Worm (Caenorhabditis elegans) whole organism, midembryonic: ENCODE measurements around the gene del-1.

Experiments
- T22C8.4 ChIP-seq: fragments of 200-800 bp; sonication (Bioruptor generic); IDR thresholded peaks from 2 replicates; pipeline ENCODE4 v1.3.6; 2022; ENCODE audit warnings: missing genetic modification characterization, missing compliant biosample characterization
- flt-1 ChIP-seq: fragments of 200-800 bp; sonication (Bioruptor generic); IDR thresholded peaks from 2 replicates; pipeline ENCODE4 v1.3.6; 2022; ENCODE audit warnings: missing genetic modification characterization, missing compliant biosample characterization
- med-1 ChIP-seq: sonication (generic microtip); optimal IDR thresholded peaks from 2 replicates; lab custom pipeline; 2017; ENCODE audit warnings: missing genetic modification characterization, mild to moderate bottlenecking, missing compliant biosample characterization, antibody characterized with exemption, missing genetic modification reagents; ENCODE audit not compliant: insufficient read depth
- ref-1 ChIP-seq: fragments of 200-800 bp; sonication (Bioruptor generic); conservative IDR thresholded peaks from 2 replicates; pipeline ENCODE4 v1.3.6; 2022; ENCODE audit warnings: missing genetic modification reagents, missing genetic modification characterization, missing compliant biosample characterization
- tab-1 ChIP-seq: fragments of 200-800 bp; sonication (Bioruptor generic); IDR thresholded peaks from 2 replicates; pipeline ENCODE4 v1.3.6; 2022; ENCODE audit warnings: missing genetic modification characterization, missing compliant biosample characterization
- ztf-23 ChIP-seq: fragments of 200-800 bp; sonication (Bioruptor generic); IDR thresholded peaks from 2 replicates; pipeline ENCODE4 v1.3.6; 2022; ENCODE audit warnings: missing genetic modification reagents, missing genetic modification characterization, missing compliant biosample characterization
- ztf-29 ChIP-seq: fragments of 200-800 bp; sonication (Bioruptor generic); IDR thresholded peaks from 2 replicates; pipeline ENCODE4 v1.3.6; 2022; ENCODE audit warnings: missing genetic modification reagents, missing genetic modification characterization, missing compliant biosample characterization

DNA sequence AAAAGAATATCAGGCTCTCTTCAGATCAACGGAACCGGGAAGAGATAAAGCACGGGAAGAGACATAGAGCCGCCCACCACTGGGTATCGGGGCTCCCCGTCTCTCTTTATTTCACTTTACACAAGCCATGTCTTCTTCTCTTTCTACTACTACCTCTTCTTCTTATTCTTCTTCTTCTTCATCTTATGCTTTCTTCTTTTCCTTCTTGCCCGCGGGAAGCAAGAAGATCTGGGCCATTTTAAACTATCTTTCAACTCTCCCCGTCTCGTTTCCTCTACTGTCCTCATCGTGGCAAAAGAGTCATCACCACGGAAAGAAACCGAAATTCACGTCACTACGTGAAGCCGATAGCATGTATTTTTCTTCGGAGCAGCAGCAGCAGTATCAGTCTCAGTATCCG is 24.8 kb downstream of the del-1 start:
- no peak for TF ChIP-seq ztf-29
- TF ChIP-seq ztf-23: no peak
- TF ChIP-seq flt-1 (GFP tag; lab: Robert Waterston, UW): no peak
- no peak for TF ChIP-seq T22C8.4 (GFP tag; lab: Robert Waterston, UW)
- no peak for TF ChIP-seq tab-1
- TF ChIP-seq ref-1 (GFP tag; lab: Robert Waterston, UW): no peak
- no peak for TF ChIP-seq med-1 (GFP tag; lab: Kevin White, UChicago)
